Worm (Caenorhabditis elegans) whole organism, L1 larva: Measurements from ENCODE around the gene T09A5.15.

Experiments used
- F16B12.6 ChIP-seq: fragments of 150-350 bp; optimal IDR thresholded peaks from 2 replicates; lab custom pipeline; 2014; ENCODE audit warnings: missing biosample characterization, missing genetic modification characterization
- ama-1 ChIP-seq: fragments of 150-350 bp; optimal IDR thresholded peaks from 2 replicates; lab custom pipeline; 2014
- ceh-82 ChIP-seq, 3 experiments: fragments of 150-350 bp in 1 of 3; sonication (generic microtip) in 2 of 3; optimal IDR thresholded peaks; 2 replicates each; lab custom pipeline; 2014 to 2017; ENCODE audit warnings: missing biosample characterization in 3 of 3, missing genetic modification characterization in 3 of 3
- elt-2 ChIP-seq: sonication (generic microtip); optimal IDR thresholded peaks from 2 replicates; lab custom pipeline; 2016; ENCODE audit warnings: missing genetic modification characterization, mild to moderate bottlenecking, inconsistent platforms, missing compliant biosample characterization, missing genetic modification reagents
- fos-1 ChIP-seq: fragments of 150-350 bp; optimal IDR thresholded peaks from 2 replicates; lab custom pipeline; 2014; ENCODE audit warnings: missing biosample characterization, missing genetic modification characterization
- hlh-4 ChIP-seq: sonication (generic microtip); optimal IDR thresholded peaks from 2 replicates; lab custom pipeline; 2016; ENCODE audit warnings: mild to moderate bottlenecking, missing genetic modification characterization, missing compliant biosample characterization
- lin-39 ChIP-seq: fragments of 150-350 bp; optimal IDR thresholded peaks from 2 replicates; lab custom pipeline; 2014; ENCODE audit warnings: missing biosample characterization, missing genetic modification reagents, missing genetic modification characterization
- nhr-11 ChIP-seq: fragments of 150-350 bp; optimal IDR thresholded peaks from 2 replicates; lab custom pipeline; 2014; ENCODE audit warnings: missing biosample characterization, missing genetic modification characterization
- nhr-76 ChIP-seq: sonication (generic microtip); optimal IDR thresholded peaks from 2 replicates; lab custom pipeline; 2017; ENCODE audit warnings: missing biosample characterization, missing genetic modification characterization
- nhr-85 ChIP-seq: sonication (generic microtip); peaks from one replicate; lab custom pipeline; 2016; ENCODE audit warnings: missing genetic modification characterization, inconsistent platforms, missing compliant biosample characterization
- pax-3 ChIP-seq: fragments of 200-800 bp; sonication (Bioruptor generic); optimal IDR thresholded peaks from 2 replicates; lab custom pipeline; 2018; ENCODE audit warnings: mild to moderate bottlenecking, missing genetic modification characterization, moderate library complexity, missing compliant biosample characterization
- snpc-4 ChIP-seq: fragments of 150-350 bp; optimal IDR thresholded peaks from 2 replicates; lab custom pipeline; 2014; ENCODE audit warnings: missing biosample characterization, missing genetic modification characterization
- zag-1 ChIP-seq: fragments of 150-350 bp; optimal IDR thresholded peaks from 2 replicates; lab custom pipeline; 2014; ENCODE audit warnings: missing biosample characterization, missing genetic modification characterization

ce11 chrII:7838661-7839060 is 19.1 kb upstream of the T09A5.15 start:
- peak; percentile 33 for TF ChIP-seq nhr-85
- TF ChIP-seq lin-39 (tag; lab: Kevin White, UChicago) = no peak
- no peak for TF ChIP-seq F16B12.6
- TF ChIP-seq hlh-4 = no peak
- no peak for TF ChIP-seq nhr-11 (tag; lab: Kevin White, UChicago)
- TF ChIP-seq fos-1 = no peak
- TF ChIP-seq zag-1 (tag; lab: Kevin White, UChicago) = no peak
- TF ChIP-seq nhr-76 = no peak
- peak in 1 of 3 experiments; percentile 28 for TF ChIP-seq ceh-82 (tag; optimal IDR thresholded peaks at IDR 0.05; lab: Kevin White, UChicago)
- TF ChIP-seq pax-3 (tag; lab: Kevin White, UChicago) = no peak
- TF ChIP-seq snpc-4 = no peak
- no peak for TF ChIP-seq ama-1 (lab: Kevin White, UChicago)
- TF ChIP-seq elt-2 (tag; lab: Kevin White, UChicago) = no peak
